Worm (Caenorhabditis elegans): ENCODE results near the gene cpb-1.

The cpb-1 gene

ce11 chrIII:9319641-9320040 lies 2.5 kb upstream of the cpb-1 start, which contains the start of gene C40H1.9:
TSS of gene C40H1.9 (plus strand) at chrIII:9319941.
- TF ChIP-seq lin-15B (tag; optimal IDR thresholded peaks at IDR 0.05) (no peak), pha-4 (tag; optimal IDR thresholded peaks at IDR 0.05) (peak; percentile 16), R02D3.7 (tag; optimal IDR thresholded peaks at IDR 0.05) (no peak), ceh-9 (tag; optimal IDR thresholded peaks at IDR 0.05) (no peak), ceh-16 (tag; optimal IDR thresholded peaks at IDR 0.05) (no peak), nhr-77 (tag; optimal IDR thresholded peaks at IDR 0.05) (no peak)

ce11 chrIII:9324724-9325123 lies 2.6 kb downstream of the cpb-1 start, which contains the start of gene C40H1.7:
TSS of gene C40H1.7 (plus strand) at chrIII:9325024.
- TF ChIP-seq tbx-2 (tag; optimal IDR thresholded peaks at IDR 0.05) = no peak
- peak; percentile 34 for TF ChIP-seq elt-2 (tag; optimal IDR thresholded peaks at IDR 0.05)

ce11 chrIII:9326528-9326927 lies 4.4 kb downstream of the cpb-1 start:
- peak; percentile 42 for TF ChIP-seq pha-4 (tag; optimal IDR thresholded peaks at IDR 0.05)
- peak; percentile 99 for TF ChIP-seq pqm-1 (tag; optimal IDR thresholded peaks at IDR 0.05)
- no peak for TF ChIP-seq nhr-237 (tag; optimal IDR thresholded peaks at IDR 0.05)
- TF ChIP-seq hmg-11 (tag; optimal IDR thresholded peaks at IDR 0.05) = no peak
- peak; percentile 47 for TF ChIP-seq jun-1 (tag; optimal IDR thresholded peaks at IDR 0.05)
- peak; percentile 99 for TF ChIP-seq elt-2 (tag; optimal IDR thresholded peaks at IDR 0.05)
- no peak for TF ChIP-seq lin-39 (tag; optimal IDR thresholded peaks at IDR 0.05)
- TF ChIP-seq ama-1 (optimal IDR thresholded peaks at IDR 0.05) = no peak
- TF ChIP-seq elt-1 (tag; optimal IDR thresholded peaks at IDR 0.05) = no peak
- no peak for TF ChIP-seq nhr-43 (tag; optimal IDR thresholded peaks at IDR 0.05; ENCODE audit: poor library complexity, severe bottlenecking)

- TF ChIP-seq lsy-12 (tag; optimal IDR thresholded peaks at IDR 0.05) = no peak
- TF ChIP-seq pqm-1 (tag; optimal IDR thresholded peaks at IDR 0.05) = no peak
- no peak for TF ChIP-seq ceh-28 (tag; optimal IDR thresholded peaks at IDR 0.05)
- TF ChIP-seq nhr-237 (tag; optimal IDR thresholded peaks at IDR 0.05) = no peak
- no peak for TF ChIP-seq aly-2 (tag; optimal IDR thresholded peaks at IDR 0.05)
- no peak for TF ChIP-seq egl-5 (tag; optimal IDR thresholded peaks at IDR 0.05)
- TF ChIP-seq zag-1 (tag; optimal IDR thresholded peaks at IDR 0.05) = no peak
- TF ChIP-seq elt-2 (tag; optimal IDR thresholded peaks at IDR 0.05) = no peak
- TF ChIP-seq ztf-11 (tag; optimal IDR thresholded peaks at IDR 0.05) = no peak
- TF ChIP-seq nhr-23 (tag; optimal IDR thresholded peaks at IDR 0.05) = no peak
- no peak for TF ChIP-seq eor-1 (tag; optimal IDR thresholded peaks at IDR 0.05)
- no peak for TF ChIP-seq snpc-4 (tag; optimal IDR thresholded peaks at IDR 0.05)
- no peak for TF ChIP-seq ceh-16 (tag; optimal IDR thresholded peaks at IDR 0.05)
- TF ChIP-seq ceh-82 (tag; optimal IDR thresholded peaks at IDR 0.05) = no peak
- TF ChIP-seq nhr-43 (tag; optimal IDR thresholded peaks at IDR 0.05; ENCODE audit: poor library complexity, severe bottlenecking) = no peak
- no peak for TF ChIP-seq tbx-2 (tag; optimal IDR thresholded peaks at IDR 0.05)
- TF ChIP-seq egl-27 (tag; optimal IDR thresholded peaks at IDR 0.05) = no peak
- TF ChIP-seq fos-1 (tag; optimal IDR thresholded peaks at IDR 0.05) = no peak
- no peak for TF ChIP-seq nhr-77 (tag; optimal IDR thresholded peaks at IDR 0.05)
These were observed 5.8 kb downstream of the cpb-1 start for ce11 chrIII:9327910-9328309.

- TF ChIP-seq lin-39 (tag; optimal IDR thresholded peaks at IDR 0.05) (no peak), elt-3 (tag; optimal IDR thresholded peaks at IDR 0.05) (no peak), aly-2 (tag; optimal IDR thresholded peaks at IDR 0.05) (no peak), nhr-76 (tag; optimal IDR thresholded peaks at IDR 0.05) (no peak), ztf-4 (tag; optimal IDR thresholded peaks at IDR 0.05) (no peak), hmg-11 (tag; optimal IDR thresholded peaks at IDR 0.05) (no peak), nhr-28 (tag; optimal IDR thresholded peaks at IDR 0.05) (no peak), nhr-43 (tag; optimal IDR thresholded peaks at IDR 0.05; ENCODE audit: poor library complexity, severe bottlenecking) (no peak), mml-1 (tag; optimal IDR thresholded peaks at IDR 0.05) (no peak), unc-62 (GFP tag; optimal IDR thresholded peaks at IDR 0.05) (no peak), pha-4 (tag; optimal IDR thresholded peaks at IDR 0.05) (no peak), jun-1 (tag; optimal IDR thresholded peaks at IDR 0.05) (no peak), eor-1 (tag; optimal IDR thresholded peaks at IDR 0.05) (no peak), ceh-16 (tag; optimal IDR thresholded peaks at IDR 0.05) (no peak), mdl-1 (tag; optimal IDR thresholded peaks at IDR 0.05) (no peak), ztf-11 (tag; optimal IDR thresholded peaks at IDR 0.05) (no peak)
These were observed 6.6 kb downstream of the cpb-1 start for ce11 chrIII:9328732-9329131.
